Worm (Caenorhabditis elegans) whole organism, young adult: ENCODE measurements around the gene srx-90.

ENCODE experiments used
- B0035.1 ChIP-seq: sonication (generic microtip); optimal IDR thresholded peaks from 2 replicates; lab custom pipeline; 2016; ENCODE audit warnings: missing genetic modification characterization, mild to moderate bottlenecking, missing compliant biosample characterization, missing genotype, missing genetic modification reagents
- B0261.1 ChIP-seq: sonication (generic microtip); optimal IDR thresholded peaks from 2 replicates; lab custom pipeline; 2016; ENCODE audit warnings: mild to moderate bottlenecking, missing genetic modification characterization, moderate library complexity, missing compliant biosample characterization
- C06A6.2 ChIP-seq: fragments of 200-800 bp; sonication (Bioruptor generic); conservative IDR thresholded peaks from 2 replicates; pipeline ENCODE4 v1.3.6; 2022; ENCODE audit warnings: missing genetic modification characterization, missing compliant biosample characterization
- F23B12.7 ChIP-seq: sonication (generic microtip); optimal IDR thresholded peaks from 2 replicates; lab custom pipeline; 2017; ENCODE audit warnings: missing genetic modification characterization, mild to moderate bottlenecking, missing compliant biosample characterization, antibody characterized with exemption, moderate library complexity; ENCODE audit not compliant: insufficient read depth
- F33H1.4 ChIP-seq: fragments of 200-800 bp; sonication (Bioruptor generic); IDR thresholded peaks from 2 replicates; pipeline ENCODE4 v1.3.6; 2022; ENCODE audit warnings: missing genetic modification reagents, missing genetic modification characterization, missing compliant biosample characterization
- F37B4.10 ChIP-seq: fragments of 200-800 bp; sonication (Bioruptor generic); IDR thresholded peaks from 2 replicates; pipeline ENCODE4 v1.3.6; 2022; ENCODE audit warnings: missing genetic modification characterization, missing compliant biosample characterization
- F39B2.1 ChIP-seq: fragments of 200-800 bp; sonication (Bioruptor generic); IDR thresholded peaks from 2 replicates; pipeline ENCODE4 v1.3.6; 2022; ENCODE audit warnings: missing genetic modification reagents, missing genetic modification characterization, missing compliant biosample characterization
- F49E8.2 ChIP-seq: sonication (generic microtip); optimal IDR thresholded peaks from 3 replicates; lab custom pipeline; 2017; ENCODE audit warnings: missing genetic modification characterization, mild to moderate bottlenecking, missing compliant biosample characterization, antibody characterized with exemption, moderate library complexity; ENCODE audit not compliant: insufficient read depth
- F52B5.7 ChIP-seq: sonication (generic microtip); optimal IDR thresholded peaks from 2 replicates; lab custom pipeline; 2016; ENCODE audit warnings: mild to moderate bottlenecking, missing genetic modification characterization, missing compliant biosample characterization
- F57A8.1 ChIP-seq: fragments of 200-800 bp; sonication (Bioruptor generic); optimal IDR thresholded peaks from 2 replicates; lab custom pipeline; 2018; ENCODE audit warnings: mild to moderate bottlenecking, missing genetic modification characterization, moderate library complexity, missing compliant biosample characterization
- T26A5.8 ChIP-seq: sonication (generic microtip); optimal IDR thresholded peaks from 2 replicates; lab custom pipeline; 2016; ENCODE audit warnings: missing genetic modification characterization, missing compliant biosample characterization
- Y53F4B.3 ChIP-seq: fragments of 200-800 bp; sonication (Bioruptor generic); IDR thresholded peaks from 2 replicates; pipeline ENCODE4 v1.3.6; 2022; ENCODE audit warnings: missing genetic modification reagents, missing genetic modification characterization, missing compliant biosample characterization
- Y95B8A.8 ChIP-seq: fragments of 200-800 bp; sonication (Bioruptor generic); IDR thresholded peaks from 2 replicates; pipeline ENCODE4 v1.3.6; 2022; ENCODE audit warnings: missing genetic modification reagents, missing genetic modification characterization, missing compliant biosample characterization
- aptf-3 ChIP-seq: fragments of 200-800 bp; sonication (Bioruptor generic); IDR thresholded peaks from 2 replicates; pipeline ENCODE4 v1.3.6; 2022; ENCODE audit warnings: missing genetic modification characterization, missing compliant biosample characterization
- atf-7 ChIP-seq: sonication (generic microtip); optimal IDR thresholded peaks from 2 replicates; lab custom pipeline; 2017; ENCODE audit warnings: mild to moderate bottlenecking, missing genetic modification characterization, missing compliant biosample characterization
- athp-1 ChIP-seq: sonication (generic microtip); optimal IDR thresholded peaks from 2 replicates; lab custom pipeline; 2017; ENCODE audit warnings: mild to moderate bottlenecking, missing genetic modification characterization, missing compliant biosample characterization
- ccch-3 ChIP-seq: fragments of 200-800 bp; sonication (Bioruptor generic); optimal IDR thresholded peaks from 2 replicates; lab custom pipeline; 2018; ENCODE audit warnings: mild to moderate bottlenecking, missing genetic modification characterization, missing compliant biosample characterization
- cebp-1 ChIP-seq, 2 experiments: fragments of 200-800 bp in 1 of 2; sonication (Bioruptor generic) in 1 of 2; sonication (generic microtip) in 1 of 2; IDR thresholded peaks in 1 of 2; optimal IDR thresholded peaks in 1 of 2; 2 replicates each; pipeline versions ENCODE4 v1.3.6 to Lab custom; 2017 to 2022; ENCODE audit warnings: missing compliant biosample characterization in 2 of 2, missing genetic modification characterization in 2 of 2, mild to moderate bottlenecking in 1 of 2, missing genetic modification reagents in 1 of 2, moderate library complexity in 1 of 2
- cebp-2 ChIP-seq: fragments of 200-800 bp; sonication (Bioruptor generic); IDR thresholded peaks from 2 replicates; pipeline ENCODE4 v1.3.6; 2022; ENCODE audit warnings: missing genetic modification characterization, missing compliant biosample characterization
- ceh-100 ChIP-seq: fragments of 200-800 bp; sonication (Bioruptor generic); IDR thresholded peaks from 2 replicates; pipeline ENCODE4 v1.3.6; 2022; ENCODE audit warnings: missing genetic modification reagents, missing genetic modification characterization, missing compliant biosample characterization
- ceh-27 ChIP-seq: fragments of 200-800 bp; sonication (Bioruptor generic); optimal IDR thresholded peaks from 2 replicates; lab custom pipeline; 2018; ENCODE audit warnings: mild to moderate bottlenecking, missing genetic modification characterization, moderate library complexity, missing compliant biosample characterization
- dpl-1 ChIP-seq: fragments of 150-350 bp; optimal IDR thresholded peaks from 2 replicates; lab custom pipeline; 2014; ENCODE audit warnings: missing biosample characterization, missing genetic modification reagents, missing genetic modification characterization
- efl-1 ChIP-seq: fragments of 150-350 bp; optimal IDR thresholded peaks from 2 replicates; lab custom pipeline; 2014; ENCODE audit warnings: missing biosample characterization, missing genetic modification reagents, missing genetic modification characterization
- egrh-3 ChIP-seq: fragments of 200-800 bp; sonication (Bioruptor generic); IDR thresholded peaks from 2 replicates; pipeline ENCODE4 v1.3.6; 2022; ENCODE audit warnings: missing genetic modification reagents, missing genetic modification characterization, missing compliant biosample characterization
- ets-4 ChIP-seq: fragments of 200-800 bp; sonication (Bioruptor generic); optimal IDR thresholded peaks from 2 replicates; lab custom pipeline; 2018; ENCODE audit warnings: mild to moderate bottlenecking, missing genetic modification characterization, missing compliant biosample characterization
- gei-17 ChIP-seq: fragments of 200-800 bp; sonication (Bioruptor generic); optimal IDR thresholded peaks from 2 replicates; lab custom pipeline; 2018; ENCODE audit warnings: mild to moderate bottlenecking, missing genetic modification characterization, missing compliant biosample characterization
- hlh-26 ChIP-seq: fragments of 200-800 bp; sonication (Bioruptor generic); conservative IDR thresholded peaks from 2 replicates; pipeline ENCODE4 v1.3.6; 2022; ENCODE audit warnings: missing genetic modification reagents, missing genetic modification characterization, missing compliant biosample characterization
- hrde-1 ChIP-seq: sonication (generic microtip); optimal IDR thresholded peaks from 2 replicates; lab custom pipeline; 2016; ENCODE audit warnings: missing genetic modification characterization, mild to moderate bottlenecking, missing compliant biosample characterization, moderate library complexity, missing genotype, missing genetic modification reagents, borderline replicate concordance
- lag-1 ChIP-seq: fragments of 200-800 bp; sonication (Bioruptor generic); IDR thresholded peaks from 2 replicates; pipeline ENCODE4 v1.3.6; 2022; ENCODE audit warnings: missing genetic modification reagents, missing genetic modification characterization, missing compliant biosample characterization
- let-526 ChIP-seq: fragments of 200-800 bp; sonication (Bioruptor generic); IDR thresholded peaks from 2 replicates; pipeline ENCODE4 v1.3.6; 2022; ENCODE audit warnings: missing genetic modification reagents, missing genetic modification characterization, missing compliant biosample characterization
- let-607 ChIP-seq, 2 experiments: fragments of 200-800 bp in 1 of 2; sonication (Bioruptor generic) in 1 of 2; sonication (generic microtip) in 1 of 2; optimal IDR thresholded peaks; 2 replicates each; lab custom pipeline; 2016 to 2018; ENCODE audit warnings: mild to moderate bottlenecking in 2 of 2, missing compliant biosample characterization in 2 of 2, missing genetic modification characterization in 2 of 2, moderate library complexity in 2 of 2, missing genotype in 1 of 2
- lir-1 ChIP-seq: fragments of 200-800 bp; sonication (Bioruptor generic); conservative IDR thresholded peaks from 2 replicates; pipeline ENCODE4 v1.3.6; 2022; ENCODE audit warnings: missing genetic modification reagents, missing genetic modification characterization, missing compliant biosample characterization
- madf-10 ChIP-seq: sonication (generic microtip); optimal IDR thresholded peaks from 2 replicates; lab custom pipeline; 2016; ENCODE audit warnings: mild to moderate bottlenecking, missing genetic modification characterization, missing compliant biosample characterization
- madf-3 ChIP-seq: fragments of 200-800 bp; sonication (Bioruptor generic); IDR thresholded peaks from 2 replicates; pipeline ENCODE4 v1.3.6; 2022; ENCODE audit warnings: missing genetic modification reagents, missing genetic modification characterization, missing compliant biosample characterization
- madf-8 ChIP-seq: fragments of 200-800 bp; sonication (Bioruptor generic); conservative IDR thresholded peaks from 2 replicates; pipeline ENCODE4 v1.3.6; 2022; ENCODE audit warnings: missing genetic modification reagents, missing genetic modification characterization, missing compliant biosample characterization
- mxl-1 ChIP-seq: sonication (generic microtip); optimal IDR thresholded peaks from 2 replicates; lab custom pipeline; 2016; ENCODE audit warnings: missing genetic modification characterization, missing compliant biosample characterization
- nfyb-1 ChIP-seq: fragments of 200-800 bp; sonication (Bioruptor generic); IDR thresholded peaks from 2 replicates; pipeline ENCODE4 v1.3.6; 2022; ENCODE audit warnings: missing genetic modification reagents, missing genetic modification characterization, missing compliant biosample characterization
- nhr-90 ChIP-seq: sonication (generic microtip); optimal IDR thresholded peaks from 2 replicates; lab custom pipeline; 2016; ENCODE audit warnings: missing genotype, mild to moderate bottlenecking, missing genetic modification characterization, missing compliant biosample characterization
- sdz-38 ChIP-seq: sonication (generic microtip); optimal IDR thresholded peaks from 2 replicates; lab custom pipeline; 2016; ENCODE audit warnings: missing genotype, missing genetic modification characterization, missing compliant biosample characterization
- snpc-4 ChIP-seq, 5 experiments: fragments of 150-350 bp in 1 of 5; sonication (generic microtip) in 4 of 5; optimal IDR thresholded peaks; 2 replicates each; lab custom pipeline; 2014 to 2018; ENCODE audit warnings: missing genetic modification characterization in 5 of 5, missing biosample characterization in 3 of 5, antibody characterized with exemption in 2 of 5, mild to moderate bottlenecking in 2 of 5, missing compliant biosample characterization in 2 of 5, missing genotype in 2 of 5, moderate library complexity in 2 of 5, missing genetic modification reagents in 1 of 5
- somi-1 ChIP-seq: fragments of 200-800 bp; sonication (Bioruptor generic); optimal IDR thresholded peaks from 2 replicates; lab custom pipeline; 2018; ENCODE audit warnings: mild to moderate bottlenecking, missing genetic modification characterization, missing compliant biosample characterization
- tbp1 ChIP-seq: fragments of 200-800 bp; sonication (Bioruptor generic); optimal IDR thresholded peaks from 2 replicates; lab custom pipeline; 2018; ENCODE audit warnings: mild to moderate bottlenecking, missing genetic modification characterization, missing compliant biosample characterization
- zfh-2 ChIP-seq: fragments of 200-800 bp; sonication (Bioruptor generic); conservative IDR thresholded peaks from 2 replicates; pipeline ENCODE4 v1.3.6; 2022; ENCODE audit warnings: missing genetic modification reagents, missing genetic modification characterization, missing compliant biosample characterization
- ztf-22 ChIP-seq: fragments of 200-800 bp; sonication (Bioruptor generic); optimal IDR thresholded peaks from 2 replicates; lab custom pipeline; 2018; ENCODE audit warnings: mild to moderate bottlenecking, missing genetic modification characterization, moderate library complexity, missing compliant biosample characterization
- ztf-25 ChIP-seq: fragments of 200-800 bp; sonication (Bioruptor generic); IDR thresholded peaks from 2 replicates; pipeline ENCODE4 v1.3.6; 2022; ENCODE audit warnings: missing genetic modification reagents, missing genetic modification characterization, missing compliant biosample characterization
- ztf-28 ChIP-seq: fragments of 200-800 bp; sonication (Bioruptor generic); IDR thresholded peaks from 2 replicates; pipeline ENCODE4 v1.3.6; 2022; ENCODE audit warnings: missing genetic modification reagents, missing genetic modification characterization, missing compliant biosample characterization
- ztf-3 ChIP-seq: fragments of 200-800 bp; sonication (Bioruptor generic); optimal IDR thresholded peaks from 2 replicates; lab custom pipeline; 2018; ENCODE audit warnings: mild to moderate bottlenecking, missing genetic modification characterization, missing compliant biosample characterization

srx-90 gene

ce11 chrV:11610481-11610880 lies 29.6 kb downstream of the srx-90 start, which contains the start of gene sas-5:
Gene sas-5, plus strand, starts transcription at chrV:11610737.
- TF ChIP-seq ceh-100 (GFP tag; lab: Robert Waterston, UW) (peak; percentile 82), athp-1 (peak; percentile 58), cebp-1 (GFP tag; IDR thresholded peaks at IDR 0.05; lab: Robert Waterston, UW) (no peak), cebp-1 (tag; optimal IDR thresholded peaks at IDR 0.05; lab: Kevin White, UChicago) (peak; percentile 66), ccch-3 (no peak), somi-1 (no peak), ztf-3 (GFP tag; lab: Kevin White, UChicago) (no peak), let-607 (tag; optimal IDR thresholded peaks at IDR 0.05; lab: Kevin White, UChicago) (peak in 1 of 2 experiments; percentile 22), aptf-3 (no peak), F49E8.2 (tag; lab: Kevin White, UChicago) (no peak), zfh-2 (GFP tag; lab: Robert Waterston, UW) (no peak), cebp-2 (GFP tag; lab: Robert Waterston, UW) (no peak), ztf-22 (GFP tag; lab: Kevin White, UChicago) (no peak), B0261.1 (tag; lab: Kevin White, UChicago) (no peak), F37B4.10 (GFP tag; lab: Robert Waterston, UW) (no peak), Y95B8A.8 (GFP tag; lab: Robert Waterston, UW) (0 out of 2 replicates have a peak, but pooled peaks have one; percentile 25), lag-1 (GFP tag; lab: Robert Waterston, UW) (no peak), madf-3 (GFP tag; lab: Robert Waterston, UW) (no peak), C06A6.2 (GFP tag; lab: Robert Waterston, UW) (0 out of 2 replicates have a peak, but pooled peaks have one; percentile 51), F33H1.4 (GFP tag; lab: Robert Waterston, UW) (peak; percentile 64), lir-1 (GFP tag; lab: Robert Waterston, UW) (no peak; the same call in 1 of the 2 replicates), egrh-3 (GFP tag; lab: Robert Waterston, UW) (peak; percentile 27; the same call in 1 of the 2 replicates), atf-7 (peak; percentile 10), B0035.1 (tag; lab: Kevin White, UChicago) (no peak), F39B2.1 (no peak), Y53F4B.3 (no peak), F57A8.1 (GFP tag; lab: Kevin White, UChicago) (no peak), snpc-4 (GFP tag; optimal IDR thresholded peaks at IDR 0.05; lab: Kevin White, UChicago) (no peak), snpc-4 (tag; optimal IDR thresholded peaks at IDR 0.05; lab: Kevin White, UChicago) (peak in 3 of 4 experiments; percentile 70 to 77 (median 76)), hlh-26 (GFP tag; lab: Robert Waterston, UW) (no peak), sdz-38 (tag; lab: Kevin White, UChicago) (no peak), F52B5.7 (tag; lab: Kevin White, UChicago) (no peak), madf-10 (tag; lab: Kevin White, UChicago) (peak; percentile 54), ceh-27 (GFP tag; lab: Kevin White, UChicago) (peak; percentile 57), nhr-90 (tag; lab: Kevin White, UChicago) (peak; percentile 9), let-526 (no peak), F23B12.7 (tag; lab: Kevin White, UChicago) (peak; percentile 78), tbp1 (no peak), ztf-28 (GFP tag; lab: Robert Waterston, UW) (no peak), efl-1 (GFP tag; lab: Kevin White, UChicago) (peak; percentile 92), dpl-1 (GFP tag; lab: Kevin White, UChicago) (peak; percentile 77), T26A5.8 (tag; lab: Kevin White, UChicago) (no peak), hrde-1 (tag; lab: Kevin White, UChicago) (no peak), ztf-25 (GFP tag; lab: Robert Waterston, UW) (0 out of 2 replicates have a peak, but pooled peaks have one; percentile 37), gei-17 (GFP tag; lab: Kevin White, UChicago) (no peak), nfyb-1 (GFP tag; lab: Robert Waterston, UW) (0 out of 2 replicates have a peak, but pooled peaks have one; percentile 31), madf-8 (GFP tag; lab: Robert Waterston, UW) (peak; percentile 84), mxl-1 (tag; lab: Kevin White, UChicago) (no peak), ets-4 (GFP tag; lab: Kevin White, UChicago) (no peak)
